Fruit fly (Drosophila melanogaster) S2 (cell line): Measurements from ENCODE around the gene Spn27A.

Experiments
- CG8478 ChIP-seq: fragments of >200 bp; optimal IDR thresholded peaks from 2 replicates; lab custom pipeline; 2018
- CTCF ChIP-seq, 2 experiments: fragments of >200 bp; optimal IDR thresholded peaks; 2 replicates each; lab custom pipeline; 2018

dm6 chr2L:6647103-6647711 lies 25.9 kb downstream of the Spn27A start:
- TF ChIP-seq CG8478 (lab: Kevin White, UChicago) (no peak), CTCF (optimal IDR thresholded peaks at IDR 0.05; lab: Kevin White, UChicago) (no peak)
